Fruit fly (Drosophila melanogaster) whole organism, embryonic: Measurements from ENCODE around the gene CG6700.
A peak's percentile ranks its signal among the peaks of the same experiment; 100 is the strongest.

Experiments
- BtbVII ChIP-seq: fragments of 200-800 bp; sonication (Bioruptor generic); optimal IDR thresholded peaks from 3 replicates; lab custom pipeline; 2017; ENCODE audit warnings: missing biosample characterization, mild to moderate bottlenecking, missing genetic modification characterization
- CG11093 ChIP-seq: fragments of 200-800 bp; sonication (Bioruptor generic); IDR thresholded peaks from 3 replicates; pipeline ENCODE4 v1.3.6; 2022; ENCODE audit warnings: missing biosample characterization, missing genetic modification characterization
- CG12155 ChIP-seq: fragments of 200-800 bp; sonication (Bioruptor generic); optimal IDR thresholded peaks from 3 replicates; lab custom pipeline; 2016; ENCODE audit warnings: missing biosample characterization, missing genetic modification characterization
- CG13287 ChIP-seq: fragments of 200-800 bp; sonication (Bioruptor generic); IDR thresholded peaks from 2 replicates; pipeline ENCODE4 v1.3.6; 2022; ENCODE audit warnings: missing biosample characterization, missing genetic modification characterization; ENCODE audit not compliant: partially characterized antibody
- CG14860 ChIP-seq: fragments of 200-800 bp; sonication (Bioruptor generic); IDR thresholded peaks from 3 replicates; pipeline ENCODE4 v1.3.6; 2022; ENCODE audit warnings: missing biosample characterization, missing genetic modification characterization; ENCODE audit not compliant: partially characterized antibody
- CG1529 ChIP-seq: fragments of 200-800 bp; sonication (Bioruptor generic); optimal IDR thresholded peaks from 3 replicates; lab custom pipeline; 2018; ENCODE audit warnings: missing biosample characterization, missing genetic modification characterization
- CG17359 ChIP-seq: fragments of 200-800 bp; sonication (Bioruptor generic); optimal IDR thresholded peaks from 3 replicates; lab custom pipeline; 2018; ENCODE audit warnings: missing biosample characterization, mild to moderate bottlenecking, missing genetic modification characterization, moderate library complexity
- CG31388 ChIP-seq: fragments of 200-800 bp; sonication (Bioruptor generic); optimal IDR thresholded peaks from 2 replicates; lab custom pipeline; 2016; ENCODE audit warnings: missing biosample characterization, missing genetic modification characterization
- CG32772 ChIP-seq: fragments of 200-800 bp; sonication (Bioruptor generic); IDR thresholded peaks from 2 replicates; pipeline ENCODE4 v1.3.6; 2022; ENCODE audit warnings: missing biosample characterization, missing genetic modification characterization
- CG33213 ChIP-seq: fragments of 200-800 bp; sonication (Bioruptor generic); optimal IDR thresholded peaks from 3 replicates; lab custom pipeline; 2016; ENCODE audit warnings: missing biosample characterization, missing genetic modification characterization
- CG33557 ChIP-seq: fragments of 200-800 bp; sonication (Bioruptor generic); optimal IDR thresholded peaks from 2 replicates; lab custom pipeline; 2019; ENCODE audit warnings: missing biosample characterization, mild to moderate bottlenecking, missing genetic modification characterization, moderate library complexity
- CG6765 ChIP-seq: fragments of 200-800 bp; sonication (Bioruptor generic); optimal IDR thresholded peaks from 3 replicates; lab custom pipeline; 2017; ENCODE audit warnings: missing biosample characterization, mild to moderate bottlenecking, missing genetic modification characterization
- CG7357 ChIP-seq: fragments of 200-800 bp; sonication (Bioruptor generic); IDR thresholded peaks from 3 replicates; pipeline ENCODE4 v1.3.6; 2022; ENCODE audit warnings: missing biosample characterization, missing genetic modification characterization
- CG8281 ChIP-seq: fragments of 200-800 bp; sonication (Bioruptor generic); optimal IDR thresholded peaks from 2 replicates; lab custom pipeline; 2018; ENCODE audit warnings: missing biosample characterization, mild to moderate bottlenecking, missing genetic modification characterization, moderate library complexity
- CG8388 ChIP-seq: fragments of 200-800 bp; sonication (Bioruptor generic); optimal IDR thresholded peaks from 2 replicates; lab custom pipeline; 2019; ENCODE audit warnings: missing biosample characterization, mild to moderate bottlenecking, missing genetic modification characterization, moderate library complexity
- CG9609 ChIP-seq: fragments of 200-800 bp; sonication (Bioruptor generic); optimal IDR thresholded peaks from 3 replicates; lab custom pipeline; 2016; ENCODE audit warnings: missing biosample characterization, missing genetic modification characterization
- CHES-1-like ChIP-seq: fragments of 200-800 bp; sonication (Bioruptor generic); optimal IDR thresholded peaks from 2 replicates; lab custom pipeline; 2016; ENCODE audit warnings: missing biosample characterization, missing genetic modification characterization
- CoRest ChIP-seq: fragments of 200-800 bp; sonication (Bioruptor generic); optimal IDR thresholded peaks from 3 replicates; lab custom pipeline; 2018; ENCODE audit warnings: missing biosample characterization, mild to moderate bottlenecking, missing genetic modification characterization, moderate library complexity
- HHEX ChIP-seq: fragments of 200-800 bp; sonication (Bioruptor generic); optimal IDR thresholded peaks from 3 replicates; lab custom pipeline; 2017; ENCODE audit warnings: missing biosample characterization, mild to moderate bottlenecking, missing genetic modification characterization, missing genetic modification reagents
- Lhr ChIP-seq: fragments of 200-800 bp; sonication (Bioruptor generic); optimal IDR thresholded peaks from 3 replicates; lab custom pipeline; 2017; ENCODE audit warnings: mild to moderate bottlenecking, missing biosample characterization, missing genetic modification reagents, missing genetic modification characterization
- Meics ChIP-seq: fragments of 200-800 bp; sonication (Bioruptor generic); optimal IDR thresholded peaks from 2 replicates; lab custom pipeline; 2017; ENCODE audit warnings: missing biosample characterization, mild to moderate bottlenecking, missing genetic modification characterization
- Rfx ChIP-seq: fragments of 200-800 bp; sonication (Bioruptor generic); IDR thresholded peaks from 2 replicates; pipeline ENCODE4 v1.3.6; 2022; ENCODE audit warnings: missing biosample characterization, missing genetic modification characterization
- Sox100B ChIP-seq: fragments of 200-800 bp; sonication (Bioruptor generic); optimal IDR thresholded peaks from 3 replicates; lab custom pipeline; 2018; ENCODE audit warnings: missing biosample characterization, mild to moderate bottlenecking, missing genetic modification characterization
- Sry-β ChIP-seq: fragments of 200-800 bp; sonication (Bioruptor generic); optimal IDR thresholded peaks from 2 replicates; lab custom pipeline; 2018; ENCODE audit warnings: missing biosample characterization, mild to moderate bottlenecking, missing genetic modification characterization, moderate library complexity
- Ssrp ChIP-seq: fragments of 200-800 bp; sonication (Bioruptor generic); optimal IDR thresholded peaks from 2 replicates; lab custom pipeline; 2018; ENCODE audit warnings: missing biosample characterization, mild to moderate bottlenecking, missing genetic modification characterization, moderate library complexity
- Xbp1 ChIP-seq: fragments of 200-800 bp; sonication (Bioruptor generic); optimal IDR thresholded peaks from 3 replicates; lab custom pipeline; 2016; ENCODE audit warnings: missing biosample characterization, mild to moderate bottlenecking, missing genetic modification characterization
- amos ChIP-seq: fragments of 200-800 bp; sonication (Bioruptor generic); IDR thresholded peaks from 2 replicates; pipeline ENCODE4 v1.3.6; 2022; ENCODE audit warnings: missing biosample characterization, missing genetic modification characterization; ENCODE audit not compliant: partially characterized antibody
- ara ChIP-seq: fragments of 200-800 bp; sonication (Bioruptor generic); IDR thresholded peaks from 2 replicates; pipeline ENCODE4 v1.3.6; 2022; ENCODE audit warnings: missing biosample characterization, missing genetic modification characterization
- chinmo ChIP-seq: fragments of 200-800 bp; sonication (Bioruptor generic); IDR thresholded peaks from 4 replicates; pipeline ENCODE4 v1.3.6; 2022; ENCODE audit warnings: missing biosample characterization, missing genetic modification characterization; ENCODE audit not compliant: partially characterized antibody
- chm ChIP-seq: fragments of 200-800 bp; sonication (Bioruptor generic); IDR thresholded peaks from 2 replicates; pipeline ENCODE4 v1.3.6; 2022; ENCODE audit warnings: missing biosample characterization, missing genetic modification characterization
- dmrt11E ChIP-seq: fragments of 200-800 bp; sonication (Bioruptor generic); optimal IDR thresholded peaks from 3 replicates; lab custom pipeline; 2018; ENCODE audit warnings: missing biosample characterization, mild to moderate bottlenecking, missing genetic modification characterization, moderate library complexity
- dpn ChIP-seq, 2 experiments: fragments of 200-800 bp; sonication (Bioruptor generic); optimal IDR thresholded peaks; 3 replicates each; lab custom pipeline; 2016; ENCODE audit warnings: missing biosample characterization in 2 of 2, missing genetic modification characterization in 2 of 2
- dysf ChIP-seq: fragments of 200-800 bp; sonication (Bioruptor generic); IDR thresholded peaks from 3 replicates; pipeline ENCODE4 v1.3.6; 2022; ENCODE audit warnings: missing biosample characterization, missing genetic modification characterization
- esg ChIP-seq: fragments of 200-800 bp; sonication (Bioruptor generic); conservative IDR thresholded peaks from 2 replicates; pipeline ENCODE4 v1.3.6; 2022; ENCODE audit warnings: missing biosample characterization, missing genetic modification characterization
- inv ChIP-seq: fragments of 200-800 bp; sonication (Bioruptor generic); IDR thresholded peaks from 2 replicates; pipeline ENCODE4 v1.3.6; 2022; ENCODE audit warnings: missing biosample characterization, missing genetic modification characterization; ENCODE audit not compliant: partially characterized antibody
- ken ChIP-seq: fragments of 200-800 bp; sonication (Bioruptor generic); IDR thresholded peaks from 3 replicates; pipeline ENCODE4 v1.3.6; 2022; ENCODE audit warnings: missing biosample characterization, missing genetic modification characterization
- lab ChIP-seq: fragments of 200-800 bp; sonication (Bioruptor generic); optimal IDR thresholded peaks from 3 replicates; lab custom pipeline; 2017; ENCODE audit warnings: missing biosample characterization, missing genetic modification characterization, mild to moderate bottlenecking, moderate library complexity, missing genetic modification reagents
- mirr ChIP-seq: fragments of 200-800 bp; sonication (Bioruptor generic); optimal IDR thresholded peaks from 3 replicates; lab custom pipeline; 2018; ENCODE audit warnings: missing biosample characterization, mild to moderate bottlenecking, missing genetic modification characterization
- onecut ChIP-seq: fragments of 200-800 bp; sonication (Bioruptor generic); IDR thresholded peaks from 2 replicates; pipeline ENCODE4 v1.3.6; 2022; ENCODE audit warnings: missing biosample characterization, missing genetic modification characterization
- phol ChIP-seq: fragments of 200-800 bp; sonication (Bioruptor generic); optimal IDR thresholded peaks from 3 replicates; lab custom pipeline; 2018; ENCODE audit warnings: missing biosample characterization, mild to moderate bottlenecking, missing genetic modification characterization, moderate library complexity
- row ChIP-seq: fragments of 200-800 bp; sonication (Bioruptor generic); IDR thresholded peaks from 3 replicates; pipeline ENCODE4 v1.3.6; 2022; ENCODE audit warnings: missing biosample characterization, missing genetic modification characterization
- sd ChIP-seq: fragments of 200-800 bp; sonication (Bioruptor generic); optimal IDR thresholded peaks from 3 replicates; lab custom pipeline; 2018; ENCODE audit warnings: missing biosample characterization, mild to moderate bottlenecking, missing genetic modification characterization, moderate library complexity
- slbo ChIP-seq: fragments of 200-800 bp; sonication (Bioruptor generic); IDR thresholded peaks from 2 replicates; pipeline ENCODE4 v1.3.6; 2022; ENCODE audit warnings: missing biosample characterization, missing genetic modification characterization
- ssp ChIP-seq: fragments of 200-800 bp; sonication (Bioruptor generic); IDR thresholded peaks from 2 replicates; pipeline ENCODE4 v1.3.6; 2022; ENCODE audit warnings: missing biosample characterization, missing genetic modification characterization
- vfl ChIP-seq: fragments of 200-800 bp; sonication (Bioruptor generic); optimal IDR thresholded peaks from 2 replicates; lab custom pipeline; 2016; ENCODE audit warnings: missing biosample characterization, missing genetic modification characterization

The CG6700 gene

dm6 chr2L:10850320-10850990 is 8.1 kb upstream of the CG6700 start, which contains the start of gene porin (continued):
- TF ChIP-seq Lhr (GFP tag; lab: Kevin White, UChicago) (peak; percentile 84), CG6765 (no peak), Meics (GFP tag; lab: Kevin White, UChicago) (peak; percentile 15), CG33213 (GFP tag; lab: Kevin White, UChicago) (peak; percentile 57), CHES-1-like (peak; percentile 11)

DNA sequence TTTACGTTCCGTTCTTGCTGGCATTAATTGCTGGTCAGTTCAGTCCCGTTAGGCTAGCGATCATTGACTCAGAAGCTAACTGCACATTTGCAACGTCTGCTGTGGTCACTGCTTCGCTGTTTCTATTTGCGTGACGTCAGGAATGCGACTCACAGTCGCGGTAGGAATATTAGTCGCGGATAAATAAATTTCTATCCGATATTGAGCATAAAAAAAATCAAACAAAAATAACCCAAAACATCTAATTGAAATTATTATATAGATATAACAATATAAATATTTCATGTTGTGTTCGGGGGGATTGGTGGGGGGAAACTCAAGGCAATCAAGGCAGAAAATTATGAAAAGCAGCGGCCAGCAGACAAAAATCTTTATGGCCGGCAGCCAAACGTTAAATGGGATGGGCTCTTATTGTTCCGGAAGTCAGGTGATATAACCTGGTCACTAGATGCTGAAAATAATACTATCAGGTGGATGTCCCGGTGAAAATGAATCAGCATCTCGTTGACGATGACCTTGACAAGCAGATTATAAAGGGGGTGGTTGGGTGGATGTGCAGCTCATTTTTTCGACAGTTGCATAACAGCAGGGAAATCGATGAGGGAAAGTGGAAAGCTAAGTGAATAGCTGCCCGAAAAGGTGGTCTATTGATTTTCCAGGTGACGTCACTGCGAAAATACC is 7.3 kb upstream of the CG6700 start, which contains the start of gene SmydA-3:
Gene SmydA-3, plus strand, starts transcription at position 631 of the 681 bp plus-strand sequence.
- peak; percentile 46 for TF ChIP-seq HHEX (GFP tag; lab: Kevin White, UChicago)
- TF ChIP-seq CG12155 (GFP tag; lab: Kevin White, UChicago) = peak; percentile 19
- peak; percentile 84 for TF ChIP-seq onecut
- 0 out of 2 replicates have a peak, but pooled peaks have one; percentile 30 for TF ChIP-seq ara
- TF ChIP-seq chm (GFP tag; lab: Robert Waterston, UW) = 0 out of 2 replicates have a peak, but pooled peaks have one; percentile 6
- no peak for TF ChIP-seq Sry-β (GFP tag; lab: Kevin White, UChicago)
- TF ChIP-seq dysf (GFP tag; lab: Robert Waterston, UW) = peak; percentile 14; the same call in 1 of the 3 replicates
- peak; percentile 31 for TF ChIP-seq phol (tag; lab: Kevin White, UChicago)
- TF ChIP-seq CG8281 = no peak
- no peak for TF ChIP-seq vfl (GFP tag; lab: Kevin White, UChicago)
- TF ChIP-seq CG31388 (GFP tag; lab: Kevin White, UChicago) = no peak
- peak; percentile 41 for TF ChIP-seq lab
- peak; percentile 23 for TF ChIP-seq Xbp1 (GFP tag; lab: Kevin White, UChicago)
- no peak for TF ChIP-seq CG14860
- no peak for TF ChIP-seq ken (GFP tag; lab: Robert Waterston, UW)
- TF ChIP-seq Meics (GFP tag; lab: Kevin White, UChicago) = peak; percentile 44
- peak; percentile 20 for TF ChIP-seq CoRest (tag; lab: Kevin White, UChicago)
- TF ChIP-seq ssp = no peak
- no peak for TF ChIP-seq dmrt11E (tag; lab: Kevin White, UChicago)
- TF ChIP-seq BtbVII (GFP tag; lab: Kevin White, UChicago) = peak; percentile 26
- TF ChIP-seq esg (GFP tag; lab: Robert Waterston, UW) = 0 out of 2 replicates have a peak, but pooled peaks have one; percentile 22
- no peak for TF ChIP-seq CG9609 (GFP tag; lab: Kevin White, UChicago)
- peak; percentile 18 for TF ChIP-seq Ssrp (tag; lab: Kevin White, UChicago)
- TF ChIP-seq CG11093 (GFP tag; lab: Robert Waterston, UW) = 0 out of 3 replicates have a peak, but pooled peaks have one; percentile 9
- TF ChIP-seq CG13287 = no peak
- no peak for TF ChIP-seq amos (GFP tag; lab: Robert Waterston, UW)
- 0 out of 4 replicates have a peak, but pooled peaks have one; percentile 24 for TF ChIP-seq chinmo (GFP tag; lab: Robert Waterston, UW)
- peak; percentile 2 for TF ChIP-seq CG8388 (GFP tag; lab: Kevin White, UChicago)
- TF ChIP-seq dpn (GFP tag; optimal IDR thresholded peaks at IDR 0.05; lab: Kevin White, UChicago) = peak in 1 of 2 experiments; percentile 17
- no peak for TF ChIP-seq mirr (GFP tag; lab: Kevin White, UChicago)
- TF ChIP-seq CG32772 (GFP tag; lab: Robert Waterston, UW) = no peak
- peak; percentile 13; the same call in 1 of the 3 replicates for TF ChIP-seq row (GFP tag; lab: Robert Waterston, UW)
- no peak for TF ChIP-seq Sox100B (GFP tag; lab: Kevin White, UChicago)
- peak; percentile 62 for TF ChIP-seq sd (tag; lab: Kevin White, UChicago)
- TF ChIP-seq slbo (GFP tag; lab: Robert Waterston, UW) = peak; percentile 44; the same call in 1 of the 2 replicates
- TF ChIP-seq CG6765 = peak; percentile 32
- 0 out of 3 replicates have a peak, but pooled peaks have one; percentile 22 for TF ChIP-seq CG7357 (GFP tag; lab: Robert Waterston, UW)
- TF ChIP-seq inv (GFP tag; lab: Robert Waterston, UW) = no peak
- no peak for TF ChIP-seq Rfx (GFP tag; lab: Robert Waterston, UW)
- no peak for TF ChIP-seq CG33557 (GFP tag; lab: Kevin White, UChicago)
- peak; percentile 49 for TF ChIP-seq CG17359 (tag; lab: Kevin White, UChicago)
- TF ChIP-seq CG1529 (GFP tag; lab: Kevin White, UChicago) = no peak
